Worm (Caenorhabditis elegans) whole organism, L3 larva: ENCODE measurements around the gene acp-6.

Experiments used
- R02D3.7 ChIP-seq: fragments of 150-350 bp; optimal IDR thresholded peaks from 2 replicates; lab custom pipeline; 2014; ENCODE audit warnings: missing biosample characterization, missing genetic modification characterization
- daf-12 ChIP-seq: fragments of 150-350 bp; optimal IDR thresholded peaks from 2 replicates; lab custom pipeline; 2014; ENCODE audit warnings: missing biosample characterization, missing genetic modification reagents, missing genetic modification characterization
- egl-5 ChIP-seq: fragments of 150-350 bp; optimal IDR thresholded peaks from 2 replicates; lab custom pipeline; 2017; ENCODE audit warnings: missing biosample characterization, missing genetic modification reagents, missing genetic modification characterization, inconsistent platforms
- elt-2 ChIP-seq: sonication (generic microtip); optimal IDR thresholded peaks from 2 replicates; lab custom pipeline; 2016; ENCODE audit warnings: missing genetic modification reagents, mild to moderate bottlenecking, missing genetic modification characterization, missing compliant biosample characterization
- hmg-11 ChIP-seq: sonication (generic microtip); optimal IDR thresholded peaks from 2 replicates; lab custom pipeline; 2016; ENCODE audit warnings: missing genetic modification characterization, missing compliant biosample characterization
- jun-1 ChIP-seq: fragments of 150-350 bp; optimal IDR thresholded peaks from 2 replicates; lab custom pipeline; 2014; ENCODE audit warnings: missing biosample characterization, missing genetic modification reagents, missing genetic modification characterization
- lin-15B ChIP-seq: fragments of 150-350 bp; optimal IDR thresholded peaks from 2 replicates; lab custom pipeline; 2014; ENCODE audit warnings: missing biosample characterization, missing genetic modification characterization
- lin-39 ChIP-seq: fragments of 150-350 bp; optimal IDR thresholded peaks from 2 replicates; lab custom pipeline; 2018; ENCODE audit warnings: missing biosample characterization, missing genetic modification reagents, missing genetic modification characterization
- nfya-1 ChIP-seq: sonication (generic microtip); optimal IDR thresholded peaks from 2 replicates; lab custom pipeline; 2017; ENCODE audit warnings: missing genetic modification characterization, mild to moderate bottlenecking, missing compliant biosample characterization, antibody characterized with exemption, moderate library complexity; ENCODE audit not compliant: insufficient read depth
- nhr-23 ChIP-seq: fragments of 150-350 bp; optimal IDR thresholded peaks from 2 replicates; lab custom pipeline; 2014; ENCODE audit warnings: missing biosample characterization, missing genetic modification reagents, missing genetic modification characterization
- nhr-25 ChIP-seq: sonication (generic microtip); optimal IDR thresholded peaks from 2 replicates; lab custom pipeline; 2017; ENCODE audit warnings: missing biosample characterization, missing genetic modification characterization
- nhr-43 ChIP-seq: sonication (generic microtip); optimal IDR thresholded peaks from 2 replicates; lab custom pipeline; 2016; ENCODE audit warnings: mild to moderate bottlenecking, missing genetic modification characterization, missing compliant biosample characterization; ENCODE audit not compliant: poor library complexity, severe bottlenecking
- nhr-77 ChIP-seq: fragments of 150-350 bp; optimal IDR thresholded peaks from 2 replicates; lab custom pipeline; 2014; ENCODE audit warnings: missing biosample characterization, missing genetic modification characterization
- pha-4 ChIP-seq: fragments of 150-350 bp; optimal IDR thresholded peaks from 2 replicates; lab custom pipeline; 2014; ENCODE audit warnings: missing biosample characterization, missing genetic modification reagents, missing genetic modification characterization
- snpc-4 ChIP-seq: fragments of 150-350 bp; optimal IDR thresholded peaks from 2 replicates; lab custom pipeline; 2014; ENCODE audit warnings: missing biosample characterization, missing genetic modification characterization
- unc-62 ChIP-seq: fragments of 150-350 bp; sonication (generic microtip); optimal IDR thresholded peaks from 4 replicates; lab custom pipeline; 2014; ENCODE audit warnings: missing biosample characterization, missing genetic modification reagents, missing genetic modification characterization

acp-6 gene

ce11 chrIV:6376473-6377115, 49.3 kb downstream of the acp-6 start, which contains the start of the genes hrpf-2 and bli-6:
Gene hrpf-2 (minus strand): TSS chrIV:6376523.
Gene bli-6 (plus strand): TSS chrIV:6377065.
- TF ChIP-seq R02D3.7 (peak; percentile 81), pha-4 (tag; lab: Kevin White, UChicago) (peak; percentile 89), unc-62 (GFP tag; lab: Kevin White, UChicago) (no peak), nhr-25 (tag; lab: Kevin White, UChicago) (peak; percentile 56), hmg-11 (tag; lab: Kevin White, UChicago) (peak; percentile 70), nhr-43 (peak; percentile 45), nhr-23 (peak; percentile 69), elt-2 (peak; percentile 46), nfya-1 (tag; lab: Kevin White, UChicago) (peak; percentile 70), jun-1 (tag; lab: Kevin White, UChicago) (peak; percentile 21), nhr-77 (tag; lab: Kevin White, UChicago) (no peak), lin-15B (tag; lab: Kevin White, UChicago) (peak; percentile 95), lin-39 (tag; lab: Kevin White, UChicago) (peak; percentile 63), snpc-4 (tag; lab: Kevin White, UChicago) (peak; percentile 79), egl-5 (tag; lab: Kevin White, UChicago) (no peak), daf-12 (no peak)
- TF ChIP-seq, all 47 proteins: peak for 12
